Fruit fly (Drosophila melanogaster): Measurements from ENCODE around the gene CG3698.
A peak's percentile ranks its signal among the peaks of the same experiment; 100 is the strongest.

Gene CG3698

dm6 chr3L:20823206-20823803, 25.1 kb upstream of the CG3698 start:
- TF ChIP-seq CG12104 (GFP tag; optimal IDR thresholded peaks at IDR 0.05) = peak; percentile 17
- peak; percentile 36 for TF ChIP-seq cad (GFP tag; optimal IDR thresholded peaks at IDR 0.05)
- TF ChIP-seq esg (GFP tag; conservative IDR thresholded peaks at IDR 0.05) = no peak
- TF ChIP-seq Dfd (GFP tag; optimal IDR thresholded peaks at IDR 0.05) = peak; percentile 86 to 96
- peak; percentile 38 for TF ChIP-seq sima (GFP tag; optimal IDR thresholded peaks at IDR 0.05)
- peak in 1 of 2 experiments; percentile 9 for TF ChIP-seq crp (GFP tag; optimal IDR thresholded peaks at IDR 0.05)
- TF ChIP-seq Dad (GFP tag; optimal IDR thresholded peaks at IDR 0.05) = no peak
- TF ChIP-seq CG15011 (GFP tag; optimal IDR thresholded peaks at IDR 0.05) = peak; percentile 43
- peak; percentile 59 for TF ChIP-seq CG31388 (GFP tag; optimal IDR thresholded peaks at IDR 0.05)
- peak; percentile 9 for TF ChIP-seq CG10565 (GFP tag; optimal IDR thresholded peaks at IDR 0.05)
- TF ChIP-seq Blimp-1 (GFP tag; optimal IDR thresholded peaks at IDR 0.05) = peak; percentile 83
- TF ChIP-seq Hmx (GFP tag; optimal IDR thresholded peaks at IDR 0.05) = peak; percentile 51
- peak; percentile 70 for TF ChIP-seq sens (GFP tag)
- no peak for TF ChIP-seq fru (optimal IDR thresholded peaks at IDR 0.05)
- no peak for TF ChIP-seq CG30020 (tag; optimal IDR thresholded peaks at IDR 0.05)
- TF ChIP-seq Ets65A (GFP tag) = no peak
- TF ChIP-seq da (GFP tag; optimal IDR thresholded peaks at IDR 0.05) = no peak

- TF ChIP-seq otp (GFP tag; IDR thresholded peaks at IDR 0.05) = no peak
- no peak for TF ChIP-seq CG16815 (GFP tag; optimal IDR thresholded peaks at IDR 0.05)
- no peak for TF ChIP-seq CG12769 (tag; optimal IDR thresholded peaks at IDR 0.05)
- TF ChIP-seq CG17361 (GFP tag; IDR thresholded peaks at IDR 0.05) = no peak
- TF ChIP-seq Dip3 (GFP tag; optimal IDR thresholded peaks at IDR 0.05) = no peak
- TF ChIP-seq maf-S (GFP tag; optimal IDR thresholded peaks at IDR 0.05) = no peak
- no peak for TF ChIP-seq CG15479 (GFP tag; optimal IDR thresholded peaks at IDR 0.05)
- TF ChIP-seq sens (GFP tag) = no peak
- no peak for TF ChIP-seq CG13624 (GFP tag; optimal IDR thresholded peaks at IDR 0.05)
- no peak for TF ChIP-seq CG7372 (GFP tag; IDR thresholded peaks at IDR 0.05)
- no peak for TF ChIP-seq CG13424 (tag; optimal IDR thresholded peaks at IDR 0.05)
- TF ChIP-seq fu2 (GFP tag; optimal IDR thresholded peaks at IDR 0.05) = no peak
- no peak for TF ChIP-seq CG7987 (GFP tag; optimal IDR thresholded peaks at IDR 0.05)
- TF ChIP-seq org-1 (GFP tag; optimal IDR thresholded peaks at IDR 0.05) = no peak
- no peak for TF ChIP-seq CG1647 (GFP tag; optimal IDR thresholded peaks at IDR 0.05)
Observed at dm6 chr3L:20817927-20818326, 19.8 kb upstream of the CG3698 start, which contains the start of gene Mst77F. Mst77F (minus strand) TSS chr3L:20818027.

- TF ChIP-seq CG6654 (GFP tag; optimal IDR thresholded peaks at IDR 0.05) (no peak), otp (GFP tag; IDR thresholded peaks at IDR 0.05) (no peak), CG1602 (GFP tag; optimal IDR thresholded peaks at IDR 0.05) (no peak), CG31388 (GFP tag; optimal IDR thresholded peaks at IDR 0.05) (no peak), CG9437 (GFP tag; optimal IDR thresholded peaks at IDR 0.05) (peak; percentile 76), Atf6 (GFP tag; IDR thresholded peaks at IDR 0.05) (no peak), jumu (GFP tag; optimal IDR thresholded peaks at IDR 0.05) (no peak), peb (GFP tag; IDR thresholded peaks at IDR 0.05) (no peak), CG10543 (GFP tag; optimal IDR thresholded peaks at IDR 0.05) (no peak), Mad (GFP tag; optimal IDR thresholded peaks at IDR 0.05) (no peak), cato (GFP tag; optimal IDR thresholded peaks at IDR 0.05; ENCODE audit: borderline replicate concordance) (no peak), sug (tag; optimal IDR thresholded peaks at IDR 0.05) (no peak), knrl (GFP tag; IDR thresholded peaks at IDR 0.05; ENCODE audit: partially characterized antibody) (no peak), dmrt11E (tag; optimal IDR thresholded peaks at IDR 0.05) (no peak), Lpt (GFP tag; optimal IDR thresholded peaks at IDR 0.05) (no peak), nmo (GFP tag; optimal IDR thresholded peaks at IDR 0.05) (peak; percentile 3), Xbp1 (GFP tag; optimal IDR thresholded peaks at IDR 0.05) (peak; percentile 12), Poxn (GFP tag; IDR thresholded peaks at IDR 0.05) (no peak), Dp (GFP tag; optimal IDR thresholded peaks at IDR 0.05) (peak; percentile 77), CG16815 (GFP tag; optimal IDR thresholded peaks at IDR 0.05) (no peak), CG4328 (GFP tag; optimal IDR thresholded peaks at IDR 0.05) (no peak)
Observed at dm6 chr3L:20815666-20816375, 17.6 kb upstream of the CG3698 start, which contains the start of the genes CG3618 and Pka-R1. CG3618 (minus strand) TSS chr3L:20816075. Pka-R1 (plus strand) TSS chr3L:20816118.

Data from whole organism, embryonic.